Worm (Caenorhabditis elegans): ENCODE measurements around the gene T25B9.4.

DNA sequence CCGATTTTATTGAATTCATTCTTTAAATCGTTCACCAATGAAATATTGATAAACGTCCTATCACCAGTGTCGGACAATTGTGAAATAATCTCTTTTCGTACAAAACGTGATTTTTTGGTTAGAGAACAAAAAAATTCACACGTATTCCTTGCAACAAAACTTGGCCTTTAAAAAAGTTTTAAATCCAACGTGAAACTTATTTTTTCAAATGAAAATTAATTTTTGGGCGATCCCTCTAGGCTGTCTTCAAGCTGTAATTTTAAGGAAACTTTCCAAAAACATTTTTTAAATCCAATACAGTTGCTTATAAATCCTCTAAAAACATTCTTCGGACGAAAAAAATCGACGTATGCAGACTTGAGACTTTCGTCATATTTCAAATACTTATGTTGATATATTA, 2.8 kb downstream of the T25B9.4 start, which contains the start of gene T25B9.5:
- TF ChIP-seq ztf-18 (tag; optimal IDR thresholded peaks at IDR 0.05) (no peak), D2030.7 (GFP tag; IDR thresholded peaks at IDR 0.05) (no peak), ceh-100 (GFP tag; IDR thresholded peaks at IDR 0.05) (no peak), lin-35 (GFP tag; optimal IDR thresholded peaks at IDR 0.05) (no peak), ets-4 (GFP tag; optimal IDR thresholded peaks at IDR 0.05) (no peak), Y95B8A.8 (GFP tag; IDR thresholded peaks at IDR 0.05) (no peak), die-1 (tag; optimal IDR thresholded peaks at IDR 0.05) (no peak), xnd-1 (tag; optimal IDR thresholded peaks at IDR 0.05) (no peak), ama-1 (optimal IDR thresholded peaks at IDR 0.05) (no peak), ama-1 (GFP tag; optimal IDR thresholded peaks at IDR 0.05) (no peak)
